Fruit fly (Drosophila melanogaster) whole organism, embryonic: ENCODE measurements around the gene Eato.

Experiments
- CG33213 ChIP-seq: fragments of 200-800 bp; sonication (Bioruptor generic); optimal IDR thresholded peaks from 3 replicates; lab custom pipeline; 2016; ENCODE audit warnings: missing biosample characterization, missing genetic modification characterization
- CG9932 ChIP-seq: fragments of 200-800 bp; sonication (Bioruptor generic); IDR thresholded peaks from 2 replicates; pipeline ENCODE4 v1.3.6; 2022; ENCODE audit warnings: missing biosample characterization, missing genetic modification characterization
- Sry-β ChIP-seq: fragments of 200-800 bp; sonication (Bioruptor generic); optimal IDR thresholded peaks from 2 replicates; lab custom pipeline; 2018; ENCODE audit warnings: missing biosample characterization, mild to moderate bottlenecking, missing genetic modification characterization, moderate library complexity
- fru ChIP-seq: fragments of >200 bp; optimal IDR thresholded peaks from 2 replicates; lab custom pipeline; 2017
- insv ChIP-seq, 2 experiments: fragments of 200-800 bp; sonication (Bioruptor generic); optimal IDR thresholded peaks; 3 replicates each; lab custom pipeline; 2016 to 2018; ENCODE audit warnings: missing biosample characterization in 2 of 2, missing genetic modification characterization in 2 of 2
- tin ChIP-seq: fragments of 200-800 bp; sonication (Bioruptor generic); optimal IDR thresholded peaks from 3 replicates; lab custom pipeline; 2016; ENCODE audit warnings: missing biosample characterization, missing genetic modification characterization

dm6 chr2L:13779795-13780108 is 4.1 kb upstream of the Eato start:
- TF ChIP-seq insv (GFP tag; optimal IDR thresholded peaks at IDR 0.05; lab: Kevin White, UChicago) = no peak
- no peak for TF ChIP-seq CG33213
- no peak for TF ChIP-seq CG9932 (GFP tag; lab: Robert Waterston, UW)
- no peak for TF ChIP-seq tin (GFP tag; lab: Kevin White, UChicago)
- TF ChIP-seq fru (lab: Kevin White, UChicago) = no peak
- no peak for TF ChIP-seq Sry-β (GFP tag; lab: Kevin White, UChicago)
